Worm (Caenorhabditis elegans) whole organism, mixed stage, embryonic: ENCODE measurements around the gene C17H12.12.

Experiments
- M03D4.4 ChIP-seq: sonication (generic microtip); optimal IDR thresholded peaks from 2 replicates; lab custom pipeline; 2017; ENCODE audit warnings: mild to moderate bottlenecking, missing genetic modification characterization, missing compliant biosample characterization
- bed-3 ChIP-seq: fragments of 200-800 bp; sonication (Bioruptor generic); optimal IDR thresholded peaks from 3 replicates; lab custom pipeline; 2018; ENCODE audit warnings: mild to moderate bottlenecking, missing genetic modification characterization, moderate library complexity, missing compliant biosample characterization
- elt-1 ChIP-seq: sonication (generic microtip); optimal IDR thresholded peaks from 2 replicates; lab custom pipeline; 2017; ENCODE audit warnings: missing genetic modification characterization, mild to moderate bottlenecking, missing compliant biosample characterization, antibody characterized with exemption, moderate library complexity, borderline replicate concordance; ENCODE audit not compliant: insufficient read depth
- elt-3 ChIP-seq: fragments of 150-350 bp; optimal IDR thresholded peaks from 2 replicates; lab custom pipeline; 2014; ENCODE audit warnings: missing biosample characterization, missing genetic modification characterization
- lsy-2 ChIP-seq: fragments of 150-350 bp; optimal IDR thresholded peaks from 2 replicates; lab custom pipeline; 2014; ENCODE audit warnings: missing biosample characterization, missing genetic modification characterization
- mab-5 ChIP-seq: fragments of 150-350 bp; optimal IDR thresholded peaks from 2 replicates; lab custom pipeline; 2014; ENCODE audit warnings: missing biosample characterization, missing genetic modification characterization
- nhr-237 ChIP-seq: fragments of 150-350 bp; optimal IDR thresholded peaks from 2 replicates; lab custom pipeline; 2014; ENCODE audit warnings: missing biosample characterization, missing genetic modification characterization
- pha-4 ChIP-seq: fragments of 150-350 bp; optimal IDR thresholded peaks from 2 replicates; lab custom pipeline; 2018; ENCODE audit warnings: missing biosample characterization, missing genetic modification reagents, missing genetic modification characterization
- sem-2 ChIP-seq: fragments of 200-800 bp; sonication (Bioruptor generic); optimal IDR thresholded peaks from 2 replicates; lab custom pipeline; 2018; ENCODE audit warnings: mild to moderate bottlenecking, missing genetic modification characterization, missing compliant biosample characterization
- unc-120 ChIP-seq: sonication (generic microtip); optimal IDR thresholded peaks from 2 replicates; lab custom pipeline; 2017; ENCODE audit warnings: missing genetic modification characterization, missing compliant biosample characterization; ENCODE audit not compliant: poor library complexity, severe bottlenecking
- unc-39 ChIP-seq: fragments of 150-350 bp; optimal IDR thresholded peaks from 2 replicates; lab custom pipeline; 2014; ENCODE audit warnings: missing biosample characterization, missing genetic modification characterization
- unc-62 ChIP-seq: fragments of 150-350 bp; optimal IDR thresholded peaks from 2 replicates; lab custom pipeline; 2014; ENCODE audit warnings: missing biosample characterization, missing genetic modification reagents, missing genetic modification characterization
- ztf-11 ChIP-seq: fragments of 150-350 bp; optimal IDR thresholded peaks from 2 replicates; lab custom pipeline; 2014; ENCODE audit warnings: missing biosample characterization, missing genetic modification characterization

- TF ChIP-seq elt-1 (tag; lab: Kevin White, UChicago), result no peak
- no peak for TF ChIP-seq lsy-2 (tag; lab: Kevin White, UChicago)
- no peak for TF ChIP-seq sem-2 (GFP tag; lab: Kevin White, UChicago)
- TF ChIP-seq pha-4 (tag; lab: Kevin White, UChicago), result no peak
- no peak for TF ChIP-seq elt-3 (tag; lab: Kevin White, UChicago)
- no peak for TF ChIP-seq mab-5 (tag; lab: Kevin White, UChicago)
- TF ChIP-seq unc-39 (tag; lab: Kevin White, UChicago), result no peak
- no peak for TF ChIP-seq ztf-11 (tag; lab: Kevin White, UChicago)
- peak; percentile 80 for TF ChIP-seq unc-120 (tag; lab: Kevin White, UChicago)
- no peak for TF ChIP-seq M03D4.4
- no peak for TF ChIP-seq unc-62 (GFP tag; lab: Kevin White, UChicago)
- no peak for TF ChIP-seq bed-3
- peak; percentile 49 for TF ChIP-seq nhr-237
Observed at ce11 chrIV:6785873-6786272, 9.9 kb upstream of the C17H12.12 start.
